Fruit fly (Drosophila melanogaster) whole organism, embryonic: ENCODE data around the gene Jhbp3.

Experiments
- Asciz ChIP-seq: fragments of 200-800 bp; sonication (Bioruptor generic); optimal IDR thresholded peaks from 2 replicates; lab custom pipeline; 2017; ENCODE audit warnings: missing biosample characterization, mild to moderate bottlenecking, missing genetic modification characterization, missing genetic modification reagents
- CG10979 ChIP-seq: fragments of 200-800 bp; sonication (Bioruptor generic); optimal IDR thresholded peaks from 2 replicates; lab custom pipeline; 2018; ENCODE audit warnings: missing biosample characterization, mild to moderate bottlenecking, missing genetic modification characterization, moderate library complexity
- CG14441 ChIP-seq: fragments of 200-800 bp; sonication (Bioruptor generic); IDR thresholded peaks from 2 replicates; pipeline ENCODE4 v1.3.6; 2022; ENCODE audit warnings: missing biosample characterization, missing genetic modification characterization
- CG15073 ChIP-seq: fragments of 200-800 bp; sonication (Bioruptor generic); optimal IDR thresholded peaks from 2 replicates; lab custom pipeline; 2016; ENCODE audit warnings: missing biosample characterization, missing genetic modification characterization
- CG15696 ChIP-seq: fragments of 200-800 bp; sonication (Bioruptor generic); optimal IDR thresholded peaks from 2 replicates; lab custom pipeline; 2019; ENCODE audit warnings: missing biosample characterization, mild to moderate bottlenecking, missing genetic modification characterization, moderate library complexity
- CG2889 ChIP-seq: fragments of 200-800 bp; sonication (Bioruptor generic); IDR thresholded peaks from 3 replicates; pipeline ENCODE4 v1.3.6; 2022; ENCODE audit warnings: missing biosample characterization, missing genetic modification characterization
- CG30020 ChIP-seq: fragments of 200-800 bp; optimal IDR thresholded peaks from 2 replicates; lab custom pipeline; 2019; ENCODE audit warnings: missing biosample characterization, mild to moderate bottlenecking, missing genetic modification characterization, moderate library complexity
- CG30431 ChIP-seq: fragments of 200-800 bp; sonication (Bioruptor generic); optimal IDR thresholded peaks from 2 replicates; lab custom pipeline; 2017; ENCODE audit warnings: missing biosample characterization, missing genetic modification characterization
- CG3163 ChIP-seq: fragments of 200-800 bp; sonication (Bioruptor generic); optimal IDR thresholded peaks from 3 replicates; lab custom pipeline; 2016; ENCODE audit warnings: missing biosample characterization, missing genetic modification characterization
- CG3281 ChIP-seq: fragments of 200-800 bp; sonication (Bioruptor generic); optimal IDR thresholded peaks from 3 replicates; lab custom pipeline; 2017; ENCODE audit warnings: missing biosample characterization, mild to moderate bottlenecking, missing genetic modification characterization
- CG42726 ChIP-seq: fragments of 200-800 bp; sonication (Bioruptor generic); IDR thresholded peaks from 2 replicates; pipeline ENCODE4 v1.3.6; 2022; ENCODE audit warnings: missing biosample characterization, missing genetic modification characterization; ENCODE audit not compliant: partially characterized antibody
- CG4424 ChIP-seq: fragments of 200-800 bp; sonication (Bioruptor generic); optimal IDR thresholded peaks from 3 replicates; lab custom pipeline; 2016; ENCODE audit warnings: missing biosample characterization, missing genetic modification characterization
- CG6175 ChIP-seq: fragments of 200-800 bp; sonication (Bioruptor generic); IDR thresholded peaks from 3 replicates; pipeline ENCODE4 v1.3.6; 2022; ENCODE audit warnings: missing biosample characterization, missing genetic modification characterization
- CG6765 ChIP-seq: fragments of 200-800 bp; sonication (Bioruptor generic); optimal IDR thresholded peaks from 3 replicates; lab custom pipeline; 2017; ENCODE audit warnings: missing biosample characterization, mild to moderate bottlenecking, missing genetic modification characterization
- CG6791 ChIP-seq: fragments of 200-800 bp; sonication (Bioruptor generic); IDR thresholded peaks from 3 replicates; pipeline ENCODE4 v1.3.6; 2022; ENCODE audit warnings: missing biosample characterization, missing genetic modification characterization; ENCODE audit not compliant: partially characterized antibody
- CG8290 ChIP-seq, 3 experiments: fragments of 200-800 bp; sonication (Bioruptor generic); optimal IDR thresholded peaks; 2 replicates each; lab custom pipeline; 2016 to 2019; ENCODE audit warnings: missing biosample characterization in 3 of 3, missing genetic modification characterization in 3 of 3, mild to moderate bottlenecking in 2 of 3, moderate library complexity in 1 of 3
- CG9932 ChIP-seq: fragments of 200-800 bp; sonication (Bioruptor generic); IDR thresholded peaks from 2 replicates; pipeline ENCODE4 v1.3.6; 2022; ENCODE audit warnings: missing biosample characterization, missing genetic modification characterization
- Dbx ChIP-seq: fragments of 200-800 bp; sonication (Bioruptor generic); IDR thresholded peaks from 3 replicates; pipeline ENCODE4 v1.3.6; 2022; ENCODE audit warnings: missing biosample characterization, missing genetic modification characterization
- Dip3 ChIP-seq: fragments of 200-800 bp; sonication (Bioruptor generic); optimal IDR thresholded peaks from 3 replicates; lab custom pipeline; 2016; ENCODE audit warnings: missing biosample characterization, missing genetic modification characterization
- Ets65A ChIP-seq: fragments of 200-800 bp; sonication (Bioruptor generic); peaks from one replicate; lab custom pipeline; 2016; ENCODE audit warnings: missing biosample characterization, missing genetic modification characterization
- HLH54F ChIP-seq: fragments of 200-800 bp; sonication (Bioruptor generic); optimal IDR thresholded peaks from 3 replicates; lab custom pipeline; 2016; ENCODE audit warnings: missing biosample characterization, missing genetic modification characterization
- HmgD ChIP-seq: fragments of 200-800 bp; sonication (Bioruptor generic); optimal IDR thresholded peaks from 3 replicates; lab custom pipeline; 2016; ENCODE audit warnings: missing biosample characterization, missing genetic modification characterization
- HmgZ ChIP-seq: fragments of 200-800 bp; sonication (Bioruptor generic); optimal IDR thresholded peaks from 2 replicates; lab custom pipeline; 2018; ENCODE audit warnings: missing biosample characterization, mild to moderate bottlenecking, missing genetic modification characterization
- Kr ChIP-seq: fragments of 200-800 bp; sonication (Bioruptor generic); optimal IDR thresholded peaks from 2 replicates; lab custom pipeline; 2017; ENCODE audit warnings: missing biosample characterization, mild to moderate bottlenecking, missing genetic modification characterization
- Lim3 ChIP-seq: fragments of 200-800 bp; sonication (Bioruptor generic); IDR thresholded peaks from 2 replicates; pipeline ENCODE4 v1.3.6; 2022; ENCODE audit warnings: missing biosample characterization, missing genetic modification characterization
- Med ChIP-seq: fragments of 200-800 bp; sonication (Bioruptor generic); peaks from one replicate; lab custom pipeline; 2016; ENCODE audit warnings: missing biosample characterization, missing genetic modification characterization, mild to moderate bottlenecking, inconsistent platforms, moderate library complexity
- Nf-YA ChIP-seq: fragments of 200-800 bp; sonication (Bioruptor generic); IDR thresholded peaks from 2 replicates; pipeline ENCODE4 v1.3.6; 2022; ENCODE audit warnings: missing biosample characterization, missing genetic modification characterization
- Nf-YC ChIP-seq: fragments of 200-800 bp; optimal IDR thresholded peaks from 3 replicates; lab custom pipeline; 2019; ENCODE audit warnings: missing biosample characterization, mild to moderate bottlenecking, missing genetic modification characterization, moderate library complexity
- abd-A ChIP-seq: fragments of 200-800 bp; sonication (Bioruptor generic); optimal IDR thresholded peaks from 3 replicates; lab custom pipeline; 2019; ENCODE audit warnings: missing biosample characterization, mild to moderate bottlenecking, missing genetic modification characterization, moderate library complexity
- amos ChIP-seq: fragments of 200-800 bp; sonication (Bioruptor generic); IDR thresholded peaks from 2 replicates; pipeline ENCODE4 v1.3.6; 2022; ENCODE audit warnings: missing biosample characterization, missing genetic modification characterization; ENCODE audit not compliant: partially characterized antibody
- az2 ChIP-seq: fragments of 200-800 bp; sonication (Bioruptor generic); optimal IDR thresholded peaks from 3 replicates; lab custom pipeline; 2016; ENCODE audit warnings: missing biosample characterization, missing genetic modification characterization
- dpn ChIP-seq, 2 experiments: fragments of 200-800 bp; sonication (Bioruptor generic); optimal IDR thresholded peaks; 3 replicates each; lab custom pipeline; 2016; ENCODE audit warnings: missing biosample characterization in 2 of 2, missing genetic modification characterization in 2 of 2
- ftz-f1 ChIP-seq: fragments of 200-800 bp; sonication (Bioruptor generic); optimal IDR thresholded peaks from 2 replicates; lab custom pipeline; 2016; ENCODE audit warnings: missing biosample characterization, missing genetic modification characterization
- grau ChIP-seq: fragments of 200-800 bp; optimal IDR thresholded peaks from 3 replicates; lab custom pipeline; 2019; ENCODE audit warnings: missing biosample characterization, mild to moderate bottlenecking, missing genetic modification characterization, moderate library complexity
- gsb-n ChIP-seq: fragments of 200-800 bp; sonication (Bioruptor generic); optimal IDR thresholded peaks from 3 replicates; lab custom pipeline; 2018; ENCODE audit warnings: missing biosample characterization, mild to moderate bottlenecking, missing genetic modification characterization
- ind ChIP-seq: fragments of 200-800 bp; sonication (Bioruptor generic); optimal IDR thresholded peaks from 3 replicates; lab custom pipeline; 2016; ENCODE audit warnings: missing biosample characterization, missing genetic modification characterization
- insv ChIP-seq, 2 experiments: fragments of 200-800 bp; sonication (Bioruptor generic); optimal IDR thresholded peaks; 3 replicates each; lab custom pipeline; 2016 to 2018; ENCODE audit warnings: missing biosample characterization in 2 of 2, missing genetic modification characterization in 2 of 2
- knrl ChIP-seq: fragments of 200-800 bp; sonication (Bioruptor generic); IDR thresholded peaks from 3 replicates; pipeline ENCODE4 v1.3.6; 2022; ENCODE audit warnings: missing biosample characterization, missing genetic modification characterization; ENCODE audit not compliant: partially characterized antibody
- lola ChIP-seq, 3 experiments: fragments of >200 bp in 2 of 3; fragments of 200-800 bp in 1 of 3; sonication (Bioruptor generic) in 1 of 3; optimal IDR thresholded peaks; 2 replicates each; lab custom pipeline; 2017 to 2019; ENCODE audit warnings: missing biosample characterization in 3 of 3, missing genetic modification characterization in 3 of 3, mild to moderate bottlenecking in 1 of 3, moderate library complexity in 1 of 3
- mam ChIP-seq: fragments of 200-800 bp; sonication (Bioruptor generic); optimal IDR thresholded peaks from 3 replicates; lab custom pipeline; 2016; ENCODE audit warnings: missing biosample characterization, missing genetic modification characterization
- pita ChIP-seq: fragments of 200-800 bp; sonication (Bioruptor generic); optimal IDR thresholded peaks from 2 replicates; lab custom pipeline; 2017; ENCODE audit warnings: missing biosample characterization, mild to moderate bottlenecking, missing genetic modification characterization
- pnt ChIP-seq: fragments of 200-800 bp; sonication (Bioruptor generic); optimal IDR thresholded peaks from 3 replicates; lab custom pipeline; 2016; ENCODE audit warnings: missing biosample characterization, missing genetic modification characterization
- sisA ChIP-seq: fragments of 200-800 bp; sonication (Bioruptor generic); IDR thresholded peaks from 2 replicates; pipeline ENCODE4 v1.3.6; 2022; ENCODE audit warnings: missing biosample characterization, missing genetic modification characterization
- slbo ChIP-seq: fragments of 200-800 bp; sonication (Bioruptor generic); IDR thresholded peaks from 2 replicates; pipeline ENCODE4 v1.3.6; 2022; ENCODE audit warnings: missing biosample characterization, missing genetic modification characterization
- slp2 ChIP-seq: fragments of 200-800 bp; sonication (Bioruptor generic); optimal IDR thresholded peaks from 2 replicates; lab custom pipeline; 2016; ENCODE audit warnings: missing biosample characterization, missing genetic modification characterization
- stc ChIP-seq: fragments of 200-800 bp; sonication (Bioruptor generic); IDR thresholded peaks from 2 replicates; pipeline ENCODE4 v1.3.6; 2022; ENCODE audit warnings: missing biosample characterization, missing genetic modification characterization
- stwl ChIP-seq: fragments of 200-800 bp; sonication (Bioruptor generic); optimal IDR thresholded peaks from 3 replicates; lab custom pipeline; 2018; ENCODE audit warnings: missing biosample characterization, mild to moderate bottlenecking, missing genetic modification characterization, moderate library complexity
- tna ChIP-seq: fragments of 200-800 bp; sonication (Bioruptor generic); IDR thresholded peaks from 2 replicates; pipeline ENCODE4 v1.3.6; 2022; ENCODE audit warnings: missing biosample characterization, missing genetic modification characterization; ENCODE audit not compliant: partially characterized antibody
- zen ChIP-seq: fragments of 200-800 bp; sonication (Bioruptor generic); optimal IDR thresholded peaks from 3 replicates; lab custom pipeline; 2018; ENCODE audit warnings: missing biosample characterization, mild to moderate bottlenecking, missing genetic modification characterization, moderate library complexity
- zf30C ChIP-seq: fragments of 200-800 bp; sonication (Bioruptor generic); optimal IDR thresholded peaks from 3 replicates; lab custom pipeline; 2018; ENCODE audit warnings: missing biosample characterization, mild to moderate bottlenecking, missing genetic modification characterization

Gene Jhbp3

dm6 chr3R:4962689-4963088 lies 7.6 kb upstream of the Jhbp3 start (continued):
- TF ChIP-seq CG42726 (GFP tag; lab: Robert Waterston, UW) = peak; percentile 43; the same call in 1 of the 2 replicates
- peak; percentile 3 for TF ChIP-seq az2 (GFP tag; lab: Kevin White, UChicago)
- 0 out of 2 replicates have a peak, but pooled peaks have one; percentile 21 for TF ChIP-seq stc (GFP tag; lab: Robert Waterston, UW)
- peak; percentile 73 for TF ChIP-seq Ets65A
- peak in 1 of 3 experiments; percentile 10 for TF ChIP-seq lola (GFP tag; optimal IDR thresholded peaks at IDR 0.05; lab: Kevin White, UChicago)
- peak; percentile 69 for TF ChIP-seq HmgD (GFP tag; lab: Kevin White, UChicago)
- no peak for TF ChIP-seq CG6791
- peak; percentile 1 for TF ChIP-seq CG10979 (tag; lab: Kevin White, UChicago)
- peak; percentile 37 for TF ChIP-seq CG15696
- peak; percentile 59 for TF ChIP-seq slbo (GFP tag; lab: Robert Waterston, UW)
- TF ChIP-seq CG30020 = no peak
- no peak for TF ChIP-seq Asciz (GFP tag; lab: Kevin White, UChicago)
- no peak for TF ChIP-seq Lim3
- no peak for TF ChIP-seq Dbx (GFP tag; lab: Robert Waterston, UW)
- no peak for TF ChIP-seq slp2 (GFP tag; lab: Kevin White, UChicago)
- TF ChIP-seq CG3163 = peak; percentile 34
- peak; percentile 8 for TF ChIP-seq HLH54F
- TF ChIP-seq sisA (GFP tag; lab: Robert Waterston, UW) = 0 out of 2 replicates have a peak, but pooled peaks have one; percentile 6
- peak; percentile 100 for TF ChIP-seq CG15073 (GFP tag; lab: Kevin White, UChicago)
- TF ChIP-seq stwl (tag; lab: Kevin White, UChicago) = peak; percentile 47
- TF ChIP-seq mam (GFP tag; lab: Kevin White, UChicago) = peak; percentile 42
- peak; percentile 54 for TF ChIP-seq CG8290 (GFP tag; optimal IDR thresholded peaks at IDR 0.05; lab: Kevin White, UChicago)
- TF ChIP-seq CG8290 (tag; optimal IDR thresholded peaks at IDR 0.05; lab: Kevin White, UChicago) = peak in 1 of 2 experiments; percentile 61
- TF ChIP-seq CG2889 = no peak
- TF ChIP-seq tna = no peak
- 0 out of 2 replicates have a peak, but pooled peaks have one; percentile 25 for TF ChIP-seq CG14441
- peak; percentile 45 for TF ChIP-seq knrl (GFP tag; lab: Robert Waterston, UW)
- peak; percentile 98 for TF ChIP-seq ftz-f1 (GFP tag; lab: Kevin White, UChicago)
- no peak for TF ChIP-seq CG6175 (GFP tag; lab: Robert Waterston, UW)
- peak; percentile 47 for TF ChIP-seq pnt (GFP tag; lab: Kevin White, UChicago)
- peak; percentile 32 for TF ChIP-seq CG4424 (GFP tag; lab: Kevin White, UChicago)
- TF ChIP-seq insv (GFP tag; optimal IDR thresholded peaks at IDR 0.05; lab: Kevin White, UChicago) = peak in 1 of 2 experiments; percentile 55
- TF ChIP-seq CG9932 (GFP tag; lab: Robert Waterston, UW) = peak; percentile 49; the same call in 1 of the 2 replicates
- TF ChIP-seq dpn (GFP tag; optimal IDR thresholded peaks at IDR 0.05; lab: Kevin White, UChicago) = peak in 1 of 2 experiments; percentile 2
- TF ChIP-seq CG3281 = no peak
- peak; percentile 67 for TF ChIP-seq HmgZ
- TF ChIP-seq CG30431 (GFP tag; lab: Kevin White, UChicago) = no peak
- TF ChIP-seq ind (GFP tag; lab: Kevin White, UChicago) = peak; percentile 11
- no peak for TF ChIP-seq Nf-YC (tag; lab: Kevin White, UChicago)
- no peak for TF ChIP-seq Kr (GFP tag; lab: Kevin White, UChicago)
- TF ChIP-seq CG6765 (GFP tag; lab: Kevin White, UChicago) = no peak
- TF ChIP-seq pita (GFP tag; lab: Kevin White, UChicago) = peak; percentile 33
- TF ChIP-seq Dip3 (GFP tag; lab: Kevin White, UChicago) = no peak
- TF ChIP-seq amos (GFP tag; lab: Robert Waterston, UW) = peak; percentile 47
- peak; percentile 57 for TF ChIP-seq zen (tag; lab: Kevin White, UChicago)
- TF ChIP-seq abd-A = no peak
- peak; percentile 17 for TF ChIP-seq grau (tag; lab: Kevin White, UChicago)
- peak; percentile 84 for TF ChIP-seq Med (GFP tag; lab: Kevin White, UChicago)
- TF ChIP-seq Nf-YA (GFP tag; lab: Robert Waterston, UW) = no peak
- peak; percentile 2 for TF ChIP-seq zf30C (GFP tag; lab: Kevin White, UChicago)
- peak; percentile 5 for TF ChIP-seq gsb-n (tag; lab: Kevin White, UChicago)
